Worm (Caenorhabditis elegans) whole organism, early embryonic: ENCODE data around the gene C44B12.3.

ENCODE experiments used
- B0310.2 ChIP-seq: sonication (generic microtip); optimal IDR thresholded peaks from 2 replicates; lab custom pipeline; 2016; ENCODE audit warnings: mild to moderate bottlenecking, missing genetic modification characterization, missing compliant biosample characterization
- F13C5.2 ChIP-seq: sonication (generic microtip); optimal IDR thresholded peaks from 2 replicates; lab custom pipeline; 2017; ENCODE audit warnings: mild to moderate bottlenecking, missing genetic modification characterization, inconsistent platforms, missing compliant biosample characterization
- ama-1 ChIP-seq: fragments of 150-350 bp; optimal IDR thresholded peaks from 2 replicates; lab custom pipeline; 2014
- ceh-36 ChIP-seq: sonication (generic microtip); optimal IDR thresholded peaks from 2 replicates; lab custom pipeline; 2016; ENCODE audit warnings: missing genetic modification characterization, inconsistent platforms, missing compliant biosample characterization
- flt-1 ChIP-seq: fragments of 200-800 bp; sonication (Bioruptor generic); IDR thresholded peaks from 2 replicates; pipeline ENCODE4 v1.3.6; 2022; ENCODE audit warnings: missing genetic modification characterization, missing compliant biosample characterization
- hmbx-1 ChIP-seq: sonication (generic microtip); optimal IDR thresholded peaks from 2 replicates; lab custom pipeline; 2016; ENCODE audit warnings: mild to moderate bottlenecking, missing genetic modification characterization, missing compliant biosample characterization
- hmg-4 ChIP-seq: fragments of 200-800 bp; sonication (Bioruptor generic); optimal IDR thresholded peaks from 2 replicates; lab custom pipeline; 2018; ENCODE audit warnings: mild to moderate bottlenecking, missing genetic modification characterization, missing compliant biosample characterization
- pes-1 ChIP-seq: fragments of 200-800 bp; sonication (Bioruptor generic); IDR thresholded peaks from 2 replicates; pipeline ENCODE4 v1.3.6; 2022; ENCODE audit warnings: missing genetic modification reagents, missing genetic modification characterization, missing compliant biosample characterization
- scrt-1 ChIP-seq: fragments of 200-800 bp; sonication (Bioruptor generic); IDR thresholded peaks from 2 replicates; pipeline ENCODE4 v1.3.6; 2022; ENCODE audit warnings: missing genetic modification characterization, missing compliant biosample characterization
- sea-1 ChIP-seq: fragments of 200-800 bp; sonication (Bioruptor generic); conservative IDR thresholded peaks from 2 replicates; pipeline ENCODE4 v1.3.6; 2022; ENCODE audit warnings: missing genetic modification characterization, missing compliant biosample characterization
- tbx-11 ChIP-seq: fragments of 200-800 bp; sonication (Bioruptor generic); IDR thresholded peaks from 2 replicates; pipeline ENCODE4 v1.3.6; 2022; ENCODE audit warnings: missing genetic modification characterization, missing compliant biosample characterization
- tra-4 ChIP-seq: sonication (generic microtip); optimal IDR thresholded peaks from 2 replicates; lab custom pipeline; 2017; ENCODE audit warnings: missing genetic modification characterization, missing compliant biosample characterization

ce11 chrIV:1074069-1074468 is 30.5 kb upstream of the C44B12.3 start:
- no peak for TF ChIP-seq ama-1 (lab: Kevin White, UChicago)
- no peak for TF ChIP-seq tra-4 (tag; lab: Kevin White, UChicago)
- no peak for TF ChIP-seq tbx-11 (GFP tag; lab: Robert Waterston, UW)
- no peak for TF ChIP-seq flt-1 (GFP tag; lab: Robert Waterston, UW)
- no peak for TF ChIP-seq scrt-1 (GFP tag; lab: Robert Waterston, UW)
- no peak for TF ChIP-seq hmbx-1 (tag; lab: Kevin White, UChicago)
- no peak for TF ChIP-seq F13C5.2 (tag; lab: Kevin White, UChicago)
- TF ChIP-seq sea-1 (GFP tag; lab: Robert Waterston, UW): no peak
- no peak for TF ChIP-seq hmg-4 (GFP tag; lab: Kevin White, UChicago)
- TF ChIP-seq pes-1 (GFP tag; lab: Robert Waterston, UW): no peak
- TF ChIP-seq ceh-36: no peak
- TF ChIP-seq B0310.2 (tag; lab: Kevin White, UChicago): no peak
